Worm (Caenorhabditis elegans) whole organism, young adult: ENCODE results near the gene mcm-3.

ENCODE experiments used
- B0261.1 ChIP-seq: sonication (generic microtip); optimal IDR thresholded peaks from 2 replicates; lab custom pipeline; 2016; ENCODE audit warnings: mild to moderate bottlenecking, missing genetic modification characterization, moderate library complexity, missing compliant biosample characterization
- C06A6.2 ChIP-seq: fragments of 200-800 bp; sonication (Bioruptor generic); conservative IDR thresholded peaks from 2 replicates; pipeline ENCODE4 v1.3.6; 2022; ENCODE audit warnings: missing genetic modification characterization, missing compliant biosample characterization
- C17E4.6 ChIP-seq: fragments of 200-800 bp; sonication (Bioruptor generic); IDR thresholded peaks from 2 replicates; pipeline ENCODE4 v1.3.6; 2022; ENCODE audit warnings: missing genetic modification reagents, missing genetic modification characterization, missing compliant biosample characterization
- D2030.7 ChIP-seq: fragments of 200-800 bp; sonication (Bioruptor generic); IDR thresholded peaks from 2 replicates; pipeline ENCODE4 v1.3.6; 2022; ENCODE audit warnings: missing genetic modification reagents, missing genetic modification characterization, missing compliant biosample characterization
- F39B2.1 ChIP-seq: fragments of 200-800 bp; sonication (Bioruptor generic); IDR thresholded peaks from 2 replicates; pipeline ENCODE4 v1.3.6; 2022; ENCODE audit warnings: missing genetic modification reagents, missing genetic modification characterization, missing compliant biosample characterization
- F52B5.7 ChIP-seq: sonication (generic microtip); optimal IDR thresholded peaks from 2 replicates; lab custom pipeline; 2016; ENCODE audit warnings: mild to moderate bottlenecking, missing genetic modification characterization, missing compliant biosample characterization
- F55B11.4 ChIP-seq: sonication (generic microtip); optimal IDR thresholded peaks from 2 replicates; lab custom pipeline; 2016; ENCODE audit warnings: missing compliant biosample characterization, missing genetic modification characterization, borderline replicate concordance; ENCODE audit not compliant: insufficient read depth
- F57A8.1 ChIP-seq: fragments of 200-800 bp; sonication (Bioruptor generic); optimal IDR thresholded peaks from 2 replicates; lab custom pipeline; 2018; ENCODE audit warnings: mild to moderate bottlenecking, missing genetic modification characterization, moderate library complexity, missing compliant biosample characterization
- T26A5.8 ChIP-seq: sonication (generic microtip); optimal IDR thresholded peaks from 2 replicates; lab custom pipeline; 2016; ENCODE audit warnings: missing genetic modification characterization, missing compliant biosample characterization
- Y56A3A.18 ChIP-seq: fragments of 200-800 bp; sonication (Bioruptor generic); IDR thresholded peaks from 2 replicates; pipeline ENCODE4 v1.3.6; 2022; ENCODE audit warnings: missing genetic modification reagents, missing genetic modification characterization, missing compliant biosample characterization
- akir-1 ChIP-seq: fragments of 200-800 bp; sonication (Bioruptor generic); optimal IDR thresholded peaks from 2 replicates; lab custom pipeline; 2018; ENCODE audit warnings: mild to moderate bottlenecking, missing genetic modification characterization, moderate library complexity, missing compliant biosample characterization
- aptf-2 ChIP-seq: fragments of 200-800 bp; sonication (Bioruptor generic); conservative IDR thresholded peaks from 2 replicates; pipeline ENCODE4 v1.3.6; 2022; ENCODE audit warnings: missing genetic modification reagents, missing genetic modification characterization, missing compliant biosample characterization
- aptf-3 ChIP-seq: fragments of 200-800 bp; sonication (Bioruptor generic); IDR thresholded peaks from 2 replicates; pipeline ENCODE4 v1.3.6; 2022; ENCODE audit warnings: missing genetic modification characterization, missing compliant biosample characterization
- atf-7 ChIP-seq: sonication (generic microtip); optimal IDR thresholded peaks from 2 replicates; lab custom pipeline; 2017; ENCODE audit warnings: mild to moderate bottlenecking, missing genetic modification characterization, missing compliant biosample characterization
- attf-3 ChIP-seq: fragments of 200-800 bp; sonication (Bioruptor generic); conservative IDR thresholded peaks from 2 replicates; pipeline ENCODE4 v1.3.6; 2022; ENCODE audit warnings: missing genetic modification reagents, missing genetic modification characterization, missing compliant biosample characterization
- ccch-3 ChIP-seq: fragments of 200-800 bp; sonication (Bioruptor generic); optimal IDR thresholded peaks from 2 replicates; lab custom pipeline; 2018; ENCODE audit warnings: mild to moderate bottlenecking, missing genetic modification characterization, missing compliant biosample characterization
- cebp-1 ChIP-seq, 2 experiments: fragments of 200-800 bp in 1 of 2; sonication (Bioruptor generic) in 1 of 2; sonication (generic microtip) in 1 of 2; IDR thresholded peaks in 1 of 2; optimal IDR thresholded peaks in 1 of 2; 2 replicates each; pipeline versions ENCODE4 v1.3.6 to Lab custom; 2017 to 2022; ENCODE audit warnings: missing compliant biosample characterization in 2 of 2, missing genetic modification characterization in 2 of 2, mild to moderate bottlenecking in 1 of 2, missing genetic modification reagents in 1 of 2, moderate library complexity in 1 of 2
- dpff-1 ChIP-seq: sonication (generic microtip); optimal IDR thresholded peaks from 2 replicates; lab custom pipeline; 2017; ENCODE audit warnings: mild to moderate bottlenecking, missing genetic modification characterization, missing compliant biosample characterization
- efl-1 ChIP-seq: fragments of 150-350 bp; optimal IDR thresholded peaks from 2 replicates; lab custom pipeline; 2014; ENCODE audit warnings: missing biosample characterization, missing genetic modification reagents, missing genetic modification characterization
- egrh-3 ChIP-seq: fragments of 200-800 bp; sonication (Bioruptor generic); IDR thresholded peaks from 2 replicates; pipeline ENCODE4 v1.3.6; 2022; ENCODE audit warnings: missing genetic modification reagents, missing genetic modification characterization, missing compliant biosample characterization
- fkh-3 ChIP-seq: sonication (generic microtip); optimal IDR thresholded peaks from 2 replicates; lab custom pipeline; 2016; ENCODE audit warnings: mild to moderate bottlenecking, missing genetic modification characterization, missing compliant biosample characterization
- gei-17 ChIP-seq: fragments of 200-800 bp; sonication (Bioruptor generic); optimal IDR thresholded peaks from 2 replicates; lab custom pipeline; 2018; ENCODE audit warnings: mild to moderate bottlenecking, missing genetic modification characterization, missing compliant biosample characterization
- him-1 ChIP-seq: sonication (generic microtip); optimal IDR thresholded peaks from 2 replicates; lab custom pipeline; 2016; ENCODE audit warnings: missing genotype, missing genetic modification reagents, missing genetic modification characterization, missing compliant biosample characterization
- hlh-12 ChIP-seq: sonication (generic microtip); optimal IDR thresholded peaks from 2 replicates; lab custom pipeline; 2016; ENCODE audit warnings: missing genetic modification characterization, missing compliant biosample characterization
- let-607 ChIP-seq, 2 experiments: fragments of 200-800 bp in 1 of 2; sonication (Bioruptor generic) in 1 of 2; sonication (generic microtip) in 1 of 2; optimal IDR thresholded peaks; 2 replicates each; lab custom pipeline; 2016 to 2018; ENCODE audit warnings: mild to moderate bottlenecking in 2 of 2, missing compliant biosample characterization in 2 of 2, missing genetic modification characterization in 2 of 2, moderate library complexity in 2 of 2, missing genotype in 1 of 2
- lin-26 ChIP-seq: fragments of 200-800 bp; sonication (Bioruptor generic); IDR thresholded peaks from 2 replicates; pipeline ENCODE4 v1.3.6; 2022; ENCODE audit warnings: missing genetic modification reagents, missing genetic modification characterization, missing compliant biosample characterization
- lsl-1 ChIP-seq: fragments of 200-800 bp; sonication (Bioruptor generic); optimal IDR thresholded peaks from 2 replicates; lab custom pipeline; 2018; ENCODE audit warnings: mild to moderate bottlenecking, missing genetic modification characterization, moderate library complexity, missing compliant biosample characterization
- lsy-27 ChIP-seq: sonication (generic microtip); optimal IDR thresholded peaks from 2 replicates; lab custom pipeline; 2017; ENCODE audit warnings: missing genetic modification characterization, mild to moderate bottlenecking, missing compliant biosample characterization, antibody characterized with exemption, missing genotype, borderline replicate concordance; ENCODE audit not compliant: insufficient read depth
- madf-3 ChIP-seq: fragments of 200-800 bp; sonication (Bioruptor generic); IDR thresholded peaks from 2 replicates; pipeline ENCODE4 v1.3.6; 2022; ENCODE audit warnings: missing genetic modification reagents, missing genetic modification characterization, missing compliant biosample characterization
- mcd-1 ChIP-seq: fragments of 200-800 bp; sonication (Bioruptor generic); IDR thresholded peaks from 2 replicates; pipeline ENCODE4 v1.3.6; 2022; ENCODE audit warnings: missing genetic modification reagents, missing genetic modification characterization, missing compliant biosample characterization
- mes-4 ChIP-seq: sonication (generic microtip); optimal IDR thresholded peaks from 2 replicates; lab custom pipeline; 2016; ENCODE audit warnings: missing genotype, missing genetic modification characterization, missing compliant biosample characterization
- nhr-179 ChIP-seq: sonication (generic microtip); optimal IDR thresholded peaks from 2 replicates; lab custom pipeline; 2016; ENCODE audit warnings: mild to moderate bottlenecking, missing genetic modification characterization, missing compliant biosample characterization
- pbrm-1 ChIP-seq: fragments of 200-800 bp; sonication (Bioruptor generic); IDR thresholded peaks from 2 replicates; pipeline ENCODE4 v1.3.6; 2022; ENCODE audit warnings: missing genetic modification reagents, missing genetic modification characterization, missing compliant biosample characterization
- rpc-1 ChIP-seq, 2 experiments: fragments of 150-350 bp in 1 of 2; sonication (generic microtip) in 1 of 2; optimal IDR thresholded peaks; 2 replicates each; lab custom pipeline; 2014 to 2018; ENCODE audit warnings: missing biosample characterization in 1 of 2, missing genetic modification characterization in 1 of 2, missing genetic modification reagents in 1 of 2, missing genotype in 1 of 2
- sdz-38 ChIP-seq: sonication (generic microtip); optimal IDR thresholded peaks from 2 replicates; lab custom pipeline; 2016; ENCODE audit warnings: missing genotype, missing genetic modification characterization, missing compliant biosample characterization
- sea-2 ChIP-seq: fragments of 200-800 bp; sonication (Bioruptor generic); IDR thresholded peaks from 2 replicates; pipeline ENCODE4 v1.3.6; 2022; ENCODE audit warnings: missing genetic modification characterization, missing compliant biosample characterization
- snpc-4 ChIP-seq, 5 experiments: fragments of 150-350 bp in 1 of 5; sonication (generic microtip) in 4 of 5; optimal IDR thresholded peaks; 2 replicates each; lab custom pipeline; 2014 to 2018; ENCODE audit warnings: missing genetic modification characterization in 5 of 5, missing biosample characterization in 3 of 5, antibody characterized with exemption in 2 of 5, mild to moderate bottlenecking in 2 of 5, missing compliant biosample characterization in 2 of 5, missing genotype in 2 of 5, moderate library complexity in 2 of 5, missing genetic modification reagents in 1 of 5
- sptf-2 ChIP-seq: fragments of 200-800 bp; sonication (Bioruptor generic); optimal IDR thresholded peaks from 2 replicates; lab custom pipeline; 2018; ENCODE audit warnings: mild to moderate bottlenecking, missing genetic modification characterization, missing compliant biosample characterization
- tbp1 ChIP-seq: fragments of 200-800 bp; sonication (Bioruptor generic); optimal IDR thresholded peaks from 2 replicates; lab custom pipeline; 2018; ENCODE audit warnings: mild to moderate bottlenecking, missing genetic modification characterization, missing compliant biosample characterization
- tbx-9 ChIP-seq: sonication (generic microtip); optimal IDR thresholded peaks from 2 replicates; lab custom pipeline; 2016; ENCODE audit warnings: borderline replicate concordance, missing genetic modification characterization, inconsistent platforms, missing compliant biosample characterization
- zim-3 ChIP-seq: sonication (generic microtip); optimal IDR thresholded peaks from 2 replicates; lab custom pipeline; 2017; ENCODE audit warnings: mild to moderate bottlenecking, missing genetic modification characterization, moderate library complexity, missing compliant biosample characterization
- ztf-18 ChIP-seq: sonication (generic microtip); optimal IDR thresholded peaks from 2 replicates; lab custom pipeline; 2016; ENCODE audit warnings: missing genotype, mild to moderate bottlenecking, missing genetic modification characterization, missing compliant biosample characterization
- ztf-26 ChIP-seq: sonication (generic microtip); optimal IDR thresholded peaks from 2 replicates; lab custom pipeline; 2017; ENCODE audit warnings: missing genetic modification characterization, missing compliant biosample characterization

mcm-3 gene

DNA sequence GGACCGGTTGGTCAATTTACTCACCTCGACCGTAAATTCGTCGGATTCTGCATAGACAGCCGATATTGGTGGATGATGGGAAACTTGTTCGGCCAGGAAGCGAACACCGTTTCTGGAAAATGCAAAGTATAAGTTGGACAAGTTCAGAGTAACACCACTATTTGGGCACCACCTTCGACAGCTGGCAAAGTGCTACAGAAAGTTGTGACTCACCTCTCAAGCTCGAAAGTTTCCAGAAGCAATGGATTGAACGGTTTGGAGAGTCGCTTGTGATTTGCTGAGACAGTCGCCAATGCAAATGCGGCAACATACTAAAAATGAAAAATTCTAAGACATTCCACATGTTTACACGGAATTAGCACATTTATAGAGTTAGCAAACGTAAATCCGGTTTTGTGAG, 46.1 kb downstream of the mcm-3 start:
- TF ChIP-seq F39B2.1 (no peak), sea-2 (no peak), hlh-12 (no peak), sptf-2 (GFP tag; lab: Kevin White, UChicago) (no peak), madf-3 (GFP tag; lab: Robert Waterston, UW) (no peak), F52B5.7 (tag; lab: Kevin White, UChicago) (no peak), sdz-38 (tag; lab: Kevin White, UChicago) (no peak), dpff-1 (no peak), F57A8.1 (GFP tag; lab: Kevin White, UChicago) (no peak), T26A5.8 (tag; lab: Kevin White, UChicago) (no peak), tbx-9 (tag; lab: Kevin White, UChicago) (no peak), egrh-3 (GFP tag; lab: Robert Waterston, UW) (no peak), tbp1 (GFP tag; lab: Kevin White, UChicago) (no peak), cebp-1 (GFP tag; IDR thresholded peaks at IDR 0.05; lab: Robert Waterston, UW) (no peak), cebp-1 (tag; optimal IDR thresholded peaks at IDR 0.05; lab: Kevin White, UChicago) (no peak), aptf-3 (GFP tag; lab: Robert Waterston, UW) (no peak), F55B11.4 (no peak)

DNA sequence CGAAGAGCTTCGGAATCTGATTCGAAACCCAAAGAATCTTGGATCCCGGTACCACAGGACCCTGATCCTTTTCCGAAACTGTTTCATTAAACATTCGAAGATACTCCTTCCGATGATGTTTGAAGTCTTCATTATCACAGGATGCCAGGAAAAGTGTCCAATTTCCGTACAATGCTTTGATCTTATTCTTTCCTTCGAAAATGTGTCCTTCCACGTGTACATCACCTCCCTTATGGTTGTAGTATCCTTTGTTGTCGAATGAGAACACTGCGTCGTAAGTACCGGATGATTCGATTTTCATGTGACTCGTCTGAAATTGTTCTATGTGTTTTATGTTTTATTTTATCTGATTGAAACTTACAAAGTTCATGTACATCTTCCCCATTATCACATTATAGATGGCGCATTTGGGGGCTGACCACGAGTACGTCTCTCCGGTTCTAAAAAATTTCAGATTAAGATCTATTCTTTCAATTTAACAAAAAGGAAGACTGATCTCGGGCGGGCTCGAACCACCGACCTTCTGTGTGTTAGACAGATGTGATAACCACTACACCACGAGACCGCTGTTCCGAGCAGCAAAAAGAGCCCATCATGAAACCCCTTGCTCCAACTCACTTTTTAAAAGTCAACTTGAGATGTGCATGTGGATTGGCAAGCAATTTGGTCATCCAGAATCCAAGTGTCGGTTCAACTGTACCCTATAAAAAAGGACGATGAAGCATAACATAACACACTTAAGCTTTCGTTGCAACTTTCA, 46.7 kb downstream of the mcm-3 start:
- TF ChIP-seq Y56A3A.18 (GFP tag; lab: Robert Waterston, UW) (no peak), fkh-3 (tag; lab: Kevin White, UChicago) (no peak), sdz-38 (tag; lab: Kevin White, UChicago) (no peak), lin-26 (GFP tag; lab: Robert Waterston, UW) (peak; percentile 61; the same call in 1 of the 2 replicates), tbx-9 (tag; lab: Kevin White, UChicago) (no peak), atf-7 (no peak), cebp-1 (GFP tag; IDR thresholded peaks at IDR 0.05; lab: Robert Waterston, UW) (no peak), cebp-1 (tag; optimal IDR thresholded peaks at IDR 0.05; lab: Kevin White, UChicago) (peak; percentile 13), gei-17 (GFP tag; lab: Kevin White, UChicago) (no peak), lsy-27 (no peak), aptf-2 (GFP tag; lab: Robert Waterston, UW) (no peak), zim-3 (no peak), efl-1 (no peak), ztf-26 (tag; lab: Kevin White, UChicago) (no peak), pbrm-1 (GFP tag; lab: Robert Waterston, UW) (peak; percentile 45; the same call in 1 of the 2 replicates), aptf-3 (GFP tag; lab: Robert Waterston, UW) (no peak), mes-4 (tag; lab: Kevin White, UChicago) (no peak), snpc-4 (GFP tag; optimal IDR thresholded peaks at IDR 0.05; lab: Kevin White, UChicago) (no peak), snpc-4 (tag; optimal IDR thresholded peaks at IDR 0.05; lab: Kevin White, UChicago) (peak in 1 of 4 experiments; percentile 59), madf-3 (GFP tag; lab: Robert Waterston, UW) (no peak), D2030.7 (GFP tag; lab: Robert Waterston, UW) (no peak), akir-1 (GFP tag; lab: Kevin White, UChicago) (no peak), mcd-1 (GFP tag; lab: Robert Waterston, UW) (0 out of 2 replicates have a peak, but pooled peaks have one; percentile 34), let-607 (tag; optimal IDR thresholded peaks at IDR 0.05; lab: Kevin White, UChicago) (no peak), C17E4.6 (GFP tag; lab: Robert Waterston, UW) (no peak), him-1 (tag; lab: Kevin White, UChicago) (peak; percentile 65), sea-2 (no peak), B0261.1 (tag; lab: Kevin White, UChicago) (peak; percentile 76), lsl-1 (GFP tag; lab: Kevin White, UChicago) (peak; percentile 17), attf-3 (GFP tag; lab: Robert Waterston, UW) (no peak; the same call in 1 of the 2 replicates), hlh-12 (no peak), ccch-3 (GFP tag; lab: Kevin White, UChicago) (no peak), nhr-179 (no peak), ztf-18 (tag; lab: Kevin White, UChicago) (no peak), C06A6.2 (GFP tag; lab: Robert Waterston, UW) (no peak), rpc-1 (optimal IDR thresholded peaks at IDR 0.05; lab: Kevin White, UChicago) (peak; percentile 53), rpc-1 (tag; optimal IDR thresholded peaks at IDR 0.05; lab: Kevin White, UChicago) (peak; percentile 70)
